Worm (Caenorhabditis elegans) whole organism, L1 larva: Measurements from ENCODE around the gene dsc-1.

Experiments used
- Y116A8C.19 ChIP-seq: sonication (generic microtip); optimal IDR thresholded peaks from 2 replicates; lab custom pipeline; 2016; ENCODE audit warnings: missing compliant biosample characterization, missing genetic modification characterization, borderline replicate concordance
- aha-1 ChIP-seq: fragments of 150-350 bp; optimal IDR thresholded peaks from 2 replicates; lab custom pipeline; 2014; ENCODE audit warnings: missing biosample characterization, missing genetic modification characterization
- ceh-82 ChIP-seq, 3 experiments: fragments of 150-350 bp in 1 of 3; sonication (generic microtip) in 2 of 3; optimal IDR thresholded peaks; 2 replicates each; lab custom pipeline; 2014 to 2017; ENCODE audit warnings: missing biosample characterization in 3 of 3, missing genetic modification characterization in 3 of 3
- efl-1 ChIP-seq, 4 experiments: fragments of 150-350 bp; optimal IDR thresholded peaks in 3 of 4; peaks in 1 of 4; 1 replicate in 1 of 4; 2 replicates in 3 of 4; lab custom pipeline; 2014; ENCODE audit warnings: missing biosample characterization in 2 of 4, missing genetic modification characterization in 2 of 4, missing genetic modification reagents in 2 of 4
- fkh-10 ChIP-seq: sonication (generic microtip); optimal IDR thresholded peaks from 2 replicates; lab custom pipeline; 2017; ENCODE audit warnings: missing biosample characterization, missing genetic modification reagents, missing genetic modification characterization
- hpl-2 ChIP-seq: fragments of 150-350 bp; optimal IDR thresholded peaks from 2 replicates; lab custom pipeline; 2014; ENCODE audit warnings: missing biosample characterization, missing genetic modification reagents, missing genetic modification characterization
- isw-1 ChIP-seq: fragments of 200-800 bp; sonication (Bioruptor generic); IDR thresholded peaks from 2 replicates; pipeline ENCODE4 v1.3.6; 2022; ENCODE audit warnings: missing genetic modification characterization, missing compliant biosample characterization
- lin-35 ChIP-seq, 2 experiments: fragments of 150-350 bp; optimal IDR thresholded peaks; 2 replicates each; lab custom pipeline; 2014; ENCODE audit warnings: missing biosample characterization in 2 of 2, missing genetic modification characterization in 2 of 2, missing genetic modification reagents in 2 of 2
- lsy-2 ChIP-seq, 2 experiments: fragments of 150-350 bp; optimal IDR thresholded peaks; 2 replicates each; lab custom pipeline; 2014; ENCODE audit warnings: missing biosample characterization in 2 of 2, missing genetic modification characterization in 2 of 2
- nhr-237 ChIP-seq: fragments of 150-350 bp; optimal IDR thresholded peaks from 2 replicates; lab custom pipeline; 2014; ENCODE audit warnings: missing biosample characterization, missing genetic modification characterization
- nhr-76 ChIP-seq: sonication (generic microtip); optimal IDR thresholded peaks from 2 replicates; lab custom pipeline; 2017; ENCODE audit warnings: missing biosample characterization, missing genetic modification characterization
- pag-3 ChIP-seq: sonication (generic microtip); optimal IDR thresholded peaks from 2 replicates; lab custom pipeline; 2017; ENCODE audit warnings: missing genetic modification characterization, mild to moderate bottlenecking, missing compliant biosample characterization, antibody characterized with exemption, borderline replicate concordance; ENCODE audit not compliant: insufficient read depth
- skn-1 ChIP-seq: fragments of 150-350 bp; optimal IDR thresholded peaks from 2 replicates; lab custom pipeline; 2014; ENCODE audit warnings: missing biosample characterization, missing genetic modification characterization
- sptf-1 ChIP-seq: fragments of 150-350 bp; optimal IDR thresholded peaks from 2 replicates; lab custom pipeline; 2014; ENCODE audit warnings: missing biosample characterization, missing genetic modification characterization
- sup-37 ChIP-seq: fragments of 200-800 bp; sonication (Bioruptor generic); optimal IDR thresholded peaks from 2 replicates; lab custom pipeline; 2018; ENCODE audit warnings: mild to moderate bottlenecking, missing genetic modification characterization, missing compliant biosample characterization
- swsn-7 ChIP-seq: sonication (generic microtip); optimal IDR thresholded peaks from 2 replicates; lab custom pipeline; 2016; ENCODE audit warnings: missing genetic modification characterization, missing compliant biosample characterization
- unc-86 ChIP-seq: sonication (generic microtip); optimal IDR thresholded peaks from 2 replicates; lab custom pipeline; 2016; ENCODE audit warnings: missing genetic modification characterization, missing compliant biosample characterization
- xbp-1 ChIP-seq: sonication (generic microtip); optimal IDR thresholded peaks from 2 replicates; lab custom pipeline; 2016; ENCODE audit warnings: missing genetic modification characterization, missing compliant biosample characterization

dsc-1 gene

DNA sequence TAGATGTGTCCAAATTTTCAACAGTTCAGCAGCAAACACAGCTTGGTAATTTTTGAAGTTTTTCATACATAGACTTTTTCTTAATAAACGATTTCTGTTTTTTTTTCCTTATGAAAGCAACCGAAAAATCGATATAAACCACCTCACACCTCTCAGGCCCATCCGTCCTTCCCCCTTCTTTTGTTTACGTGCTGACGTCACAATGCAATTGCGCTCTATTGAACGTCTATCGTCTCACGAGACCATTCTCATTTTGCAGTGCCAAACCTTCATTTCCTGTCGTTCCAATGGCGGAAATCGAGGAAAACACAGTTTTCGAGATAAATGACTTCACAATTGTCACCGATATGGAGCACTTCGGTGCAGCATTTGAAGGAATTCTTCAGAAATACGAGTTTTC, 51.4 kb downstream of the dsc-1 start, which contains the start of gene rbg-1 (continued):
- TF ChIP-seq ceh-82 (tag; optimal IDR thresholded peaks at IDR 0.05; lab: Kevin White, UChicago) (peak in 2 of 3 experiments; percentile 39 to 77), fkh-10 (peak; percentile 13), sup-37 (no peak), lin-35 (GFP tag; optimal IDR thresholded peaks at IDR 0.05; lab: Kevin White, UChicago) (peak; percentile 57 to 84), isw-1 (peak; percentile 40; the same call in 1 of the 2 replicates), skn-1 (tag; lab: Kevin White, UChicago) (peak; percentile 54), efl-1 (optimal IDR thresholded peaks at IDR 0.05; lab: Kevin White, UChicago) (peak; percentile 47 to 58), efl-1 (GFP tag; optimal IDR thresholded peaks at IDR 0.05 in 1 of 2; lab: Kevin White, UChicago) (peak; percentile 22 to 95), unc-86 (peak; percentile 53), sptf-1 (tag; lab: Kevin White, UChicago) (no peak), pag-3 (tag; lab: Kevin White, UChicago) (no peak), Y116A8C.19 (tag; lab: Kevin White, UChicago) (no peak), nhr-237 (tag; lab: Kevin White, UChicago) (no peak), xbp-1 (tag; lab: Kevin White, UChicago) (peak; percentile 84), hpl-2 (GFP tag; lab: Kevin White, UChicago) (peak; percentile 11)

DNA sequence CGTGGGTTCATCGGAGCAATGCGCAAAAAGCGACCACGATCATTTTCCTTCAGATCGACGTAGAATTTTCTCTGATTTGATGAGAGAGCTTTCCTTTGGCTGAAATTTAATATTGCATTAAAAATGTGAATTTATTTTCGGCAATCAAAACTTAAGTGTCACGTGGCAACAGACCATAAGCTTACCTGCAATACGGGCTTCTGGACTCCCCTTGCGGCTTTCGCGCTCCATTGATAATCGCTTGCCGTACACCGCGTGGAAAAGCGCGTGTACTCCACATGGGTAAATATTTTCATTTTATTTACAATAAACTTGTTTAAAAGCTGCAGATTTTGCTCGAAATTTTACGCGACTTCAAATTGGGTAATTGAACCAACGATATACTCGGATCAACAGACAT, 52.1 kb downstream of the dsc-1 start, which contains the start of gene plp-2:
TSS of gene plp-2 (minus strand) at position 280 of the 400 bp plus-strand sequence.
- no peak for TF ChIP-seq hpl-2 (GFP tag; lab: Kevin White, UChicago)
- no peak for TF ChIP-seq efl-1 (optimal IDR thresholded peaks at IDR 0.05; lab: Kevin White, UChicago)
- TF ChIP-seq efl-1 (GFP tag; optimal IDR thresholded peaks at IDR 0.05 in 1 of 2; lab: Kevin White, UChicago) = peak in 1 of 2 experiments; percentile 85
- TF ChIP-seq nhr-76 (tag; lab: Kevin White, UChicago) = no peak
- TF ChIP-seq aha-1 = no peak
- TF ChIP-seq lsy-2 (tag; optimal IDR thresholded peaks at IDR 0.05; lab: Kevin White, UChicago) = no peak
- no peak for TF ChIP-seq swsn-7 (tag; lab: Kevin White, UChicago)
- TF ChIP-seq, all 84 proteins: peak for 1
